Worm (Caenorhabditis elegans): ENCODE measurements around the gene pen-2.

Gene pen-2

DNA sequence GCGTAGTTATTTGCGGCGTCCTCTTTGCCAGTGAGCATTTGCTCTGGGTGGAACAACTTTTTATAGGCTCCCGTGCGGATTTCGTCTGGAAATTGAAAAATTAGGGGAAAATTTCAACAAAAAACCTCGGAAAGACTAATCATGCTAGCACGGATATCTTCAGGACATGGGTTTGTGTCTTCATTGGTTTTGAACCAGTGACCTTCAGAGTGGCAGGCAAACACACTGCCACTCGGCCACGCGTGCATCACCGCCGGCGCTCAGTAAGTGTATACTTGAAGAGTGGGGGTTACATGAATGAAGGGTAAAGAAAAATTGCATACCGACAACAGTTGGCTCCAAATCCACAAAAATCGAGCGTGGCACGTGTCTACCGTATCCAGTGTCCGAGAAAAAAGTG, 28.1 kb downstream of the pen-2 start (continued):
- TF ChIP-seq ceh-62 (tag; optimal IDR thresholded peaks at IDR 0.05) (no peak), nhr-48 (tag; optimal IDR thresholded peaks at IDR 0.05) (peak; percentile 26), skn-1 (tag; optimal IDR thresholded peaks at IDR 0.05) (no peak), zip-11 (GFP tag; IDR thresholded peaks at IDR 0.05) (no peak), fos-1 (tag; optimal IDR thresholded peaks at IDR 0.05) (no peak), mxl-2 (GFP tag; conservative IDR thresholded peaks at IDR 0.05) (peak; percentile 81; the same call in 1 of the 2 replicates), ama-1 (optimal IDR thresholded peaks at IDR 0.05) (no peak), unc-39 (tag; optimal IDR thresholded peaks at IDR 0.05) (no peak), arid-1 (GFP tag; conservative IDR thresholded peaks at IDR 0.05) (0 out of 2 replicates have a peak, but pooled peaks have one; percentile 52), dmd-8 (GFP tag; IDR thresholded peaks at IDR 0.05) (peak; percentile 88), hlh-30 (tag; optimal IDR thresholded peaks at IDR 0.05; ENCODE audit: insufficient read depth) (no peak), fkh-10 (GFP tag; optimal IDR thresholded peaks at IDR 0.05) (no peak), R02D3.7 (tag; optimal IDR thresholded peaks at IDR 0.05) (no peak), lin-39 (tag; optimal IDR thresholded peaks at IDR 0.05) (no peak), hmg-1.1 (GFP tag; IDR thresholded peaks at IDR 0.05) (peak; percentile 89), snpc-4 (tag; optimal IDR thresholded peaks at IDR 0.05) (no peak), rbr-2 (tag; optimal IDR thresholded peaks at IDR 0.05) (peak; percentile 70), lin-13 (GFP tag; optimal IDR thresholded peaks at IDR 0.05) (peak; percentile 59), ceh-20 (GFP tag; IDR thresholded peaks at IDR 0.05) (peak; percentile 67; the same call in 1 of the 2 replicates), nhr-11 (tag; optimal IDR thresholded peaks at IDR 0.05) (peak; percentile 18), pqm-1 (tag; optimal IDR thresholded peaks at IDR 0.05) (no peak), zfp-2 (tag; optimal IDR thresholded peaks at IDR 0.05) (no peak), dve-1 (tag; optimal IDR thresholded peaks at IDR 0.05; ENCODE audit: insufficient read depth) (peak; percentile 61), nhr-76 (tag; optimal IDR thresholded peaks at IDR 0.05) (no peak), hif-1 (tag; optimal IDR thresholded peaks at IDR 0.05) (peak in 1 of 2 experiments; percentile 39), ctbp-1 (GFP tag; IDR thresholded peaks at IDR 0.05) (0 out of 2 replicates have a peak, but pooled peaks have one; percentile 54), F49E8.2 (tag; optimal IDR thresholded peaks at IDR 0.05; ENCODE audit: borderline replicate concordance) (peak; percentile 43), saeg-2 (GFP tag; IDR thresholded peaks at IDR 0.05) (no peak; the same call in 1 of the 2 replicates), aly-2 (tag; optimal IDR thresholded peaks at IDR 0.05) (no peak), ceh-82 (tag; optimal IDR thresholded peaks at IDR 0.05) (no peak), set-16 (GFP tag; IDR thresholded peaks at IDR 0.05) (peak; percentile 39), spr-3 (GFP tag; optimal IDR thresholded peaks at IDR 0.05) (peak; percentile 45), nhr-237 (tag; optimal IDR thresholded peaks at IDR 0.05) (no peak), F44E2.7 (GFP tag; IDR thresholded peaks at IDR 0.05) (peak; percentile 82; the same call in 1 of the 2 replicates), dmd-9 (GFP tag; IDR thresholded peaks at IDR 0.05) (peak; percentile 34; the same call in 1 of the 2 replicates), duxl-1 (tag; optimal IDR thresholded peaks at IDR 0.05; ENCODE audit: poor library complexity) (peak; percentile 22), nhr-28 (tag; optimal IDR thresholded peaks at IDR 0.05) (no peak), pha-4 (GFP tag; IDR thresholded peaks at IDR 0.05) (peak; percentile 75; the same call in 1 of the 2 replicates), pha-4 (tag; optimal IDR thresholded peaks at IDR 0.05) (no peak), mes-2 (tag; optimal IDR thresholded peaks at IDR 0.05; ENCODE audit: poor library complexity, severe bottlenecking) (peak; percentile 83), nhr-10 (tag; optimal IDR thresholded peaks at IDR 0.05) (no peak), nhr-41 (GFP tag; IDR thresholded peaks at IDR 0.05) (0 out of 2 replicates have a peak, but pooled peaks have one; percentile 18), nhr-102 (tag; optimal IDR thresholded peaks at IDR 0.05) (peak; percentile 52), snpc-1.2 (GFP tag; IDR thresholded peaks at IDR 0.05) (peak; percentile 64; the same call in 1 of the 2 replicates), egl-43 (GFP tag; IDR thresholded peaks at IDR 0.05) (peak; percentile 90), mdt-29 (GFP tag; IDR thresholded peaks at IDR 0.05) (no peak), dmd-6 (GFP tag; IDR thresholded peaks at IDR 0.05) (peak; percentile 66), zfp-3 (GFP tag; conservative IDR thresholded peaks at IDR 0.05) (peak; percentile 64; the same call in 1 of the 2 replicates), daf-19 (GFP tag; conservative IDR thresholded peaks at IDR 0.05) (no peak; the same call in none of the 2 replicates), ces-1 (GFP tag; optimal IDR thresholded peaks at IDR 0.05) (no peak), mep-1 (tag; optimal IDR thresholded peaks at IDR 0.05) (peak; percentile 49)

Data from whole organism, L4 larva.